Fruit fly (Drosophila melanogaster) whole organism, adult: Measurements from ENCODE around the gene CG1544.

Experiments used
- CG11617 ChIP-seq: fragments of 200-800 bp; sonication (Bioruptor generic); optimal IDR thresholded peaks from 2 replicates; lab custom pipeline; 2017; ENCODE audit warnings: mild to moderate bottlenecking, missing biosample characterization, missing genetic modification reagents, missing genetic modification characterization
- CG12768 ChIP-seq: fragments of 200-800 bp; sonication (Bioruptor generic); optimal IDR thresholded peaks from 2 replicates; lab custom pipeline; 2017; ENCODE audit warnings: missing biosample characterization, missing genetic modification characterization, mild to moderate bottlenecking, moderate library complexity, missing genetic modification reagents
- CG14711 ChIP-seq: fragments of 200-800 bp; sonication (Bioruptor generic); optimal IDR thresholded peaks from 2 replicates; lab custom pipeline; 2018; ENCODE audit warnings: missing biosample characterization, mild to moderate bottlenecking, missing genetic modification characterization, moderate library complexity
- CG1620 ChIP-seq: fragments of 200-800 bp; sonication (Bioruptor generic); optimal IDR thresholded peaks from 2 replicates; lab custom pipeline; 2016; ENCODE audit warnings: missing biosample characterization, missing genetic modification characterization
- CG33017 ChIP-seq: fragments of 200-800 bp; sonication (Bioruptor generic); optimal IDR thresholded peaks from 2 replicates; lab custom pipeline; 2018; ENCODE audit warnings: missing biosample characterization, mild to moderate bottlenecking, missing genetic modification characterization, moderate library complexity
- CG5204 ChIP-seq: fragments of 200-800 bp; sonication (Bioruptor generic); optimal IDR thresholded peaks from 2 replicates; lab custom pipeline; 2016; ENCODE audit warnings: missing biosample characterization, missing genetic modification characterization
- CG7045 ChIP-seq: fragments of 200-800 bp; sonication (Bioruptor generic); optimal IDR thresholded peaks from 2 replicates; lab custom pipeline; 2017; ENCODE audit warnings: missing biosample characterization, mild to moderate bottlenecking, missing genetic modification characterization
- CG7101 ChIP-seq: fragments of 200-800 bp; sonication (Bioruptor generic); optimal IDR thresholded peaks from 2 replicates; lab custom pipeline; 2018; ENCODE audit warnings: missing biosample characterization, mild to moderate bottlenecking, missing genetic modification characterization, moderate library complexity
- Clk ChIP-seq: fragments of 200-800 bp; sonication (Bioruptor generic); optimal IDR thresholded peaks from 2 replicates; lab custom pipeline; 2017; ENCODE audit warnings: missing biosample characterization, missing genetic modification characterization
- Crg-1 ChIP-seq: fragments of 200-800 bp; sonication (Bioruptor generic); optimal IDR thresholded peaks from 2 replicates; lab custom pipeline; 2016; ENCODE audit warnings: missing biosample characterization, missing genetic modification characterization
- Hr96 ChIP-seq: fragments of 200-800 bp; sonication (Bioruptor generic); optimal IDR thresholded peaks from 2 replicates; lab custom pipeline; 2016; ENCODE audit warnings: missing biosample characterization, missing genetic modification characterization
- Mnt ChIP-seq: fragments of 200-800 bp; sonication (Bioruptor generic); optimal IDR thresholded peaks from 2 replicates; lab custom pipeline; 2016; ENCODE audit warnings: missing biosample characterization, mild to moderate bottlenecking, missing genetic modification characterization
- bab1 ChIP-seq: fragments of 200-800 bp; sonication (Bioruptor generic); optimal IDR thresholded peaks from 3 replicates; lab custom pipeline; 2019; ENCODE audit warnings: missing biosample characterization, mild to moderate bottlenecking, missing genetic modification characterization, moderate library complexity
- cic ChIP-seq: fragments of 200-800 bp; sonication (Bioruptor generic); optimal IDR thresholded peaks from 2 replicates; lab custom pipeline; 2017; ENCODE audit warnings: missing biosample characterization, mild to moderate bottlenecking, missing genetic modification characterization, moderate library complexity
- cnc ChIP-seq, 2 experiments: fragments of >200 bp; optimal IDR thresholded peaks; 2 replicates each; lab custom pipeline; 2017
- kay ChIP-seq: fragments of 200-800 bp; sonication (Bioruptor generic); peaks from one replicate; lab custom pipeline; 2016; ENCODE audit warnings: missing biosample characterization, missing genetic modification characterization, borderline replicate concordance
- ovo ChIP-seq: fragments of 200-800 bp; sonication (Bioruptor generic); optimal IDR thresholded peaks from 2 replicates; lab custom pipeline; 2016; ENCODE audit warnings: missing biosample characterization, missing genetic modification characterization
- pad ChIP-seq: fragments of 200-800 bp; sonication (Bioruptor generic); optimal IDR thresholded peaks from 3 replicates; lab custom pipeline; 2017; ENCODE audit warnings: missing biosample characterization, missing genetic modification characterization, mild to moderate bottlenecking, moderate library complexity, missing genetic modification reagents
- tj ChIP-seq: fragments of 200-800 bp; sonication (Bioruptor generic); optimal IDR thresholded peaks from 3 replicates; lab custom pipeline; 2017; ENCODE audit warnings: missing biosample characterization, mild to moderate bottlenecking, missing genetic modification characterization, moderate library complexity
- toe ChIP-seq: fragments of 200-800 bp; sonication (Bioruptor generic); optimal IDR thresholded peaks from 2 replicates; lab custom pipeline; 2016; ENCODE audit warnings: missing biosample characterization, missing genetic modification characterization

The CG1544 gene

dm6 chr3R:31222890-31223569, 26.3 kb downstream of the CG1544 start:
- TF ChIP-seq ovo (no peak), CG12768 (GFP tag; lab: Kevin White, UChicago) (no peak)

dm6 chr3R:31223971-31224860, 27.5 kb downstream of the CG1544 start:
- peak; percentile 72 for TF ChIP-seq cic
- no peak for TF ChIP-seq ovo

dm6 chr3R:31225043-31225681, 28.4 kb downstream of the CG1544 start:
- TF ChIP-seq CG5204 (GFP tag; lab: Kevin White, UChicago), result no peak
- TF ChIP-seq CG33017, result peak; percentile 53
- TF ChIP-seq toe (GFP tag; lab: Kevin White, UChicago), result no peak
- TF ChIP-seq Hr96 (GFP tag; lab: Kevin White, UChicago), result peak; percentile 8
- peak; percentile 12 for TF ChIP-seq tj (GFP tag; lab: Kevin White, UChicago)
- peak; percentile 70 for TF ChIP-seq CG7101 (tag; lab: Kevin White, UChicago)
- peak; percentile 5 for TF ChIP-seq Crg-1 (GFP tag; lab: Kevin White, UChicago)
- no peak for TF ChIP-seq ovo
- TF ChIP-seq Clk, result no peak
- TF ChIP-seq cnc (optimal IDR thresholded peaks at IDR 0.05; lab: Kevin White, UChicago), result no peak
- TF ChIP-seq pad, result peak; percentile 2
- peak; percentile 64 for TF ChIP-seq CG11617 (GFP tag; lab: Kevin White, UChicago)
- TF ChIP-seq cic, result no peak
- no peak for TF ChIP-seq CG7045 (GFP tag; lab: Kevin White, UChicago)
- peak; percentile 81 for TF ChIP-seq Mnt
- TF ChIP-seq kay, result no peak
- no peak for TF ChIP-seq bab1 (GFP tag; lab: Kevin White, UChicago)
- peak; percentile 1 for TF ChIP-seq CG12768 (GFP tag; lab: Kevin White, UChicago)
- peak; percentile 34 for TF ChIP-seq CG14711 (tag; lab: Kevin White, UChicago)

dm6 chr3R:31231134-31231533, 34.4 kb downstream of the CG1544 start:
- TF ChIP-seq kay, result no peak
- TF ChIP-seq CG7045 (GFP tag; lab: Kevin White, UChicago), result no peak
- no peak for TF ChIP-seq bab1 (GFP tag; lab: Kevin White, UChicago)
- TF ChIP-seq CG1620 (GFP tag; lab: Kevin White, UChicago), result no peak
- no peak for TF ChIP-seq tj (GFP tag; lab: Kevin White, UChicago)
- no peak for TF ChIP-seq Mnt
- TF ChIP-seq cic, result no peak
- TF ChIP-seq CG11617 (GFP tag; lab: Kevin White, UChicago), result no peak
- TF ChIP-seq Crg-1 (GFP tag; lab: Kevin White, UChicago), result no peak
- no peak for TF ChIP-seq pad

dm6 chr3R:31232236-31232635, 35.5 kb downstream of the CG1544 start, which contains the start of gene CG15563:
CG15563 (minus strand) TSS chr3R:31232336.
- no peak for TF ChIP-seq cnc (optimal IDR thresholded peaks at IDR 0.05; lab: Kevin White, UChicago)
- TF ChIP-seq CG5204 (GFP tag; lab: Kevin White, UChicago), result no peak
- TF ChIP-seq CG1620 (GFP tag; lab: Kevin White, UChicago), result no peak
- TF ChIP-seq Hr96 (GFP tag; lab: Kevin White, UChicago), result no peak
- TF ChIP-seq bab1 (GFP tag; lab: Kevin White, UChicago), result no peak
- TF ChIP-seq toe (GFP tag; lab: Kevin White, UChicago), result no peak
- TF ChIP-seq pad, result no peak
- TF ChIP-seq Clk, result no peak

dm6 chr3R:31235262-31235661, 38.5 kb downstream of the CG1544 start, which contains the start of gene CG15564:
CG15564 (minus strand) TSS chr3R:31235362.
- TF ChIP-seq CG5204 (GFP tag; lab: Kevin White, UChicago) (no peak), Crg-1 (GFP tag; lab: Kevin White, UChicago) (no peak), CG12768 (GFP tag; lab: Kevin White, UChicago) (no peak), Mnt (no peak), tj (GFP tag; lab: Kevin White, UChicago) (no peak), CG7101 (tag; lab: Kevin White, UChicago) (no peak), Clk (no peak), kay (no peak), CG33017 (no peak), CG7045 (GFP tag; lab: Kevin White, UChicago) (no peak), Hr96 (GFP tag; lab: Kevin White, UChicago) (no peak), cic (no peak), pad (no peak), CG14711 (tag; lab: Kevin White, UChicago) (no peak)
